Worm (Caenorhabditis elegans): ENCODE data around the gene angl-1.

Gene angl-1

DNA sequence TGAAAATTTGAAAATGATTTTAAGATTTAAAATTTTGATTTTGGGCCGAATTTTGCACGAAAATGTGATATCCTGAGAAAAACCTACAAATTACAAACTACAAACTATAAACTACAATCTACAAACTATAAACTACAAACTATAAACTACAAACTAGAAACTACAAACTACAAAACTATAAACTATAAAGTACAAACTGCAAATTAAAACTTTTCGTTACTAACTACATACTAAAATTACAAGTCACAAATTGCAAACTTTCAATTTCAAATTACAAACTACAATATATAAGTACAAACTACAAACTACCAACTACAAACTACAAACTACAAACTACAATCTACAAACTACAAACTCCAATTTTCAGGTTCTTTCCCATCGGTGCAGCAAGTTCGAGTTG is 30.6 kb downstream of the angl-1 start:
- TF ChIP-seq ceh-9 (tag; optimal IDR thresholded peaks at IDR 0.05) (no peak), ZK546.5 (tag; optimal IDR thresholded peaks at IDR 0.05) (no peak), elt-1 (tag; optimal IDR thresholded peaks at IDR 0.05) (no peak), hmg-11 (tag; optimal IDR thresholded peaks at IDR 0.05) (no peak), egl-5 (tag; optimal IDR thresholded peaks at IDR 0.05) (no peak), tbx-2 (tag; optimal IDR thresholded peaks at IDR 0.05) (no peak), sea-2 (GFP tag; optimal IDR thresholded peaks at IDR 0.05) (no peak), lin-39 (tag; optimal IDR thresholded peaks at IDR 0.05) (no peak), egl-27 (tag; optimal IDR thresholded peaks at IDR 0.05) (no peak), fkh-10 (GFP tag; optimal IDR thresholded peaks at IDR 0.05) (no peak), unc-39 (tag; optimal IDR thresholded peaks at IDR 0.05) (no peak), unc-62 (GFP tag; optimal IDR thresholded peaks at IDR 0.05) (no peak), jun-1 (tag; optimal IDR thresholded peaks at IDR 0.05) (no peak), nhr-43 (tag; optimal IDR thresholded peaks at IDR 0.05; ENCODE audit: poor library complexity, severe bottlenecking) (no peak), nhr-67 (tag; optimal IDR thresholded peaks at IDR 0.05) (no peak), ceh-16 (tag; optimal IDR thresholded peaks at IDR 0.05) (no peak), ceh-28 (tag; optimal IDR thresholded peaks at IDR 0.05) (no peak), elt-2 (tag; optimal IDR thresholded peaks at IDR 0.05) (no peak)

ce11 chrV:2684227-2684626 is 31.3 kb downstream of the angl-1 start:
- no peak for TF ChIP-seq skn-1 (tag; optimal IDR thresholded peaks at IDR 0.05)
- TF ChIP-seq ceh-9 (tag; optimal IDR thresholded peaks at IDR 0.05) = no peak
- no peak for TF ChIP-seq aly-2 (tag; optimal IDR thresholded peaks at IDR 0.05)
- no peak for TF ChIP-seq elt-2 (tag; optimal IDR thresholded peaks at IDR 0.05)
- no peak for TF ChIP-seq ztf-4 (tag; optimal IDR thresholded peaks at IDR 0.05)
- no peak for TF ChIP-seq daf-12 (tag; optimal IDR thresholded peaks at IDR 0.05)
- TF ChIP-seq nhr-23 (tag; optimal IDR thresholded peaks at IDR 0.05) = no peak
- TF ChIP-seq eor-1 (tag; optimal IDR thresholded peaks at IDR 0.05) = no peak
- TF ChIP-seq pha-4 (tag; optimal IDR thresholded peaks at IDR 0.05) = no peak

- TF ChIP-seq nhr-23 (tag; optimal IDR thresholded peaks at IDR 0.05) = no peak
- no peak for TF ChIP-seq ZK546.5 (tag; optimal IDR thresholded peaks at IDR 0.05)
- no peak for TF ChIP-seq nhr-77 (tag; optimal IDR thresholded peaks at IDR 0.05)
- TF ChIP-seq unc-39 (tag; optimal IDR thresholded peaks at IDR 0.05) = no peak
- TF ChIP-seq R02D3.7 (tag; optimal IDR thresholded peaks at IDR 0.05) = no peak
- no peak for TF ChIP-seq elt-2 (tag; optimal IDR thresholded peaks at IDR 0.05)
- no peak for TF ChIP-seq nhr-76 (tag; optimal IDR thresholded peaks at IDR 0.05)
- no peak for TF ChIP-seq sea-2 (GFP tag; optimal IDR thresholded peaks at IDR 0.05)
- no peak for TF ChIP-seq ceh-16 (tag; optimal IDR thresholded peaks at IDR 0.05)
- no peak for TF ChIP-seq ceh-28 (tag; optimal IDR thresholded peaks at IDR 0.05)
- TF ChIP-seq ztf-4 (tag; optimal IDR thresholded peaks at IDR 0.05) = no peak
- no peak for TF ChIP-seq lsy-12 (tag; optimal IDR thresholded peaks at IDR 0.05)
Observed at ce11 chrV:2688562-2688961, 35.7 kb downstream of the angl-1 start.

- TF ChIP-seq fkh-10 (GFP tag; optimal IDR thresholded peaks at IDR 0.05) = no peak
- no peak for TF ChIP-seq elt-2 (tag; optimal IDR thresholded peaks at IDR 0.05)
- no peak for TF ChIP-seq nhr-76 (tag; optimal IDR thresholded peaks at IDR 0.05)
- no peak for TF ChIP-seq snpc-4 (tag; optimal IDR thresholded peaks at IDR 0.05)
- TF ChIP-seq nhr-23 (tag; optimal IDR thresholded peaks at IDR 0.05) = no peak
- no peak for TF ChIP-seq aly-2 (tag; optimal IDR thresholded peaks at IDR 0.05)
- no peak for TF ChIP-seq ceh-16 (tag; optimal IDR thresholded peaks at IDR 0.05)
- TF ChIP-seq egl-5 (tag; optimal IDR thresholded peaks at IDR 0.05) = no peak
- no peak for TF ChIP-seq skn-1 (tag; optimal IDR thresholded peaks at IDR 0.05)
Observed at ce11 chrV:2690478-2690877, 37.6 kb downstream of the angl-1 start.

ce11 chrV:2690948-2691347 is 38.1 kb downstream of the angl-1 start:
- no peak for TF ChIP-seq fkh-2 (tag; optimal IDR thresholded peaks at IDR 0.05)
- no peak for TF ChIP-seq fos-1 (tag; optimal IDR thresholded peaks at IDR 0.05)
- no peak for TF ChIP-seq snpc-4 (tag; optimal IDR thresholded peaks at IDR 0.05)
- no peak for TF ChIP-seq ceh-16 (tag; optimal IDR thresholded peaks at IDR 0.05)
- no peak for TF ChIP-seq nhr-25 (tag; optimal IDR thresholded peaks at IDR 0.05)
- no peak for TF ChIP-seq nhr-23 (tag; optimal IDR thresholded peaks at IDR 0.05)
- no peak for TF ChIP-seq nhr-67 (tag; optimal IDR thresholded peaks at IDR 0.05)
- TF ChIP-seq eor-1 (tag; optimal IDR thresholded peaks at IDR 0.05) = no peak
- TF ChIP-seq elt-2 (tag; optimal IDR thresholded peaks at IDR 0.05) = no peak
- no peak for TF ChIP-seq pqm-1 (tag; optimal IDR thresholded peaks at IDR 0.05)
- TF ChIP-seq ceh-9 (tag; optimal IDR thresholded peaks at IDR 0.05) = no peak
- TF ChIP-seq unc-39 (tag; optimal IDR thresholded peaks at IDR 0.05) = no peak
- TF ChIP-seq lsy-12 (tag; optimal IDR thresholded peaks at IDR 0.05) = no peak
- TF ChIP-seq elt-1 (tag; optimal IDR thresholded peaks at IDR 0.05) = no peak
- TF ChIP-seq unc-62 (GFP tag; optimal IDR thresholded peaks at IDR 0.05) = no peak

Data from whole organism, L3 larva.